Fruit fly (Drosophila melanogaster): ENCODE measurements around the gene CG2256.

- TF ChIP-seq usp (GFP tag; optimal IDR thresholded peaks at IDR 0.05), result no peak
- TF ChIP-seq psq (optimal IDR thresholded peaks at IDR 0.05), result no peak
- TF ChIP-seq EcR (GFP tag; optimal IDR thresholded peaks at IDR 0.05), result no peak
Measured at dm6 chrX:8131693-8132313, 44.8 kb upstream of the CG2256 start, which contains the start of gene CG10958.

Measured in whole organism.